Fruit fly (Drosophila melanogaster) whole organism, embryonic: ENCODE measurements around the gene Trim9.

Source experiments
- Blimp-1 ChIP-seq: fragments of 200-800 bp; sonication (Bioruptor generic); optimal IDR thresholded peaks from 3 replicates; lab custom pipeline; 2018; ENCODE audit warnings: missing biosample characterization, missing genetic modification characterization, mild to moderate bottlenecking, moderate library complexity, missing genetic modification reagents
- CG11504 ChIP-seq: fragments of 200-800 bp; sonication (Bioruptor generic); optimal IDR thresholded peaks from 3 replicates; lab custom pipeline; 2019; ENCODE audit warnings: missing biosample characterization, mild to moderate bottlenecking, missing genetic modification characterization, moderate library complexity
- CG12155 ChIP-seq: fragments of 200-800 bp; sonication (Bioruptor generic); optimal IDR thresholded peaks from 3 replicates; lab custom pipeline; 2016; ENCODE audit warnings: missing biosample characterization, missing genetic modification characterization
- CG12219 ChIP-seq: fragments of 200-800 bp; sonication (Bioruptor generic); optimal IDR thresholded peaks from 3 replicates; lab custom pipeline; 2018; ENCODE audit warnings: missing biosample characterization, mild to moderate bottlenecking, missing genetic modification characterization
- CG13424 ChIP-seq: fragments of 200-800 bp; sonication (Bioruptor generic); optimal IDR thresholded peaks from 2 replicates; lab custom pipeline; 2019; ENCODE audit warnings: missing biosample characterization, mild to moderate bottlenecking, missing genetic modification characterization, moderate library complexity
- CG15269 ChIP-seq: fragments of 200-800 bp; sonication (Bioruptor generic); optimal IDR thresholded peaks from 2 replicates; lab custom pipeline; 2018; ENCODE audit warnings: missing biosample characterization, mild to moderate bottlenecking, missing genetic modification characterization, moderate library complexity
- CG17568 ChIP-seq: fragments of 200-800 bp; sonication (Bioruptor generic); optimal IDR thresholded peaks from 2 replicates; lab custom pipeline; 2018; ENCODE audit warnings: missing biosample characterization, mild to moderate bottlenecking, missing genetic modification characterization, moderate library complexity
- CG2199 ChIP-seq: fragments of 200-800 bp; sonication (Bioruptor generic); IDR thresholded peaks from 3 replicates; pipeline ENCODE4 v1.3.6; 2022; ENCODE audit warnings: missing biosample characterization, missing genetic modification characterization
- CG4820 ChIP-seq: fragments of 200-800 bp; sonication (Bioruptor generic); optimal IDR thresholded peaks from 3 replicates; lab custom pipeline; 2016; ENCODE audit warnings: missing biosample characterization, missing genetic modification characterization
- CG6654 ChIP-seq: fragments of 200-800 bp; sonication (Bioruptor generic); optimal IDR thresholded peaks from 2 replicates; lab custom pipeline; 2017; ENCODE audit warnings: missing biosample characterization, mild to moderate bottlenecking, missing genetic modification characterization
- CG6683 ChIP-seq: fragments of 200-800 bp; sonication (Bioruptor generic); optimal IDR thresholded peaks from 2 replicates; lab custom pipeline; 2017; ENCODE audit warnings: missing biosample characterization, mild to moderate bottlenecking, missing genetic modification characterization, missing genetic modification reagents
- CG7987 ChIP-seq: fragments of 200-800 bp; sonication (Bioruptor generic); optimal IDR thresholded peaks from 2 replicates; lab custom pipeline; 2018; ENCODE audit warnings: missing biosample characterization, mild to moderate bottlenecking, missing genetic modification characterization, moderate library complexity
- CG8089 ChIP-seq: fragments of 200-800 bp; sonication (Bioruptor generic); optimal IDR thresholded peaks from 3 replicates; lab custom pipeline; 2016; ENCODE audit warnings: missing biosample characterization, missing genetic modification characterization
- CG9932 ChIP-seq: fragments of 200-800 bp; sonication (Bioruptor generic); IDR thresholded peaks from 2 replicates; pipeline ENCODE4 v1.3.6; 2022; ENCODE audit warnings: missing biosample characterization, missing genetic modification characterization
- D19A ChIP-seq: fragments of 200-800 bp; optimal IDR thresholded peaks from 3 replicates; lab custom pipeline; 2019; ENCODE audit warnings: missing biosample characterization, mild to moderate bottlenecking, missing genetic modification characterization, moderate library complexity
- Dfd ChIP-seq, 2 experiments: fragments of >200 bp; optimal IDR thresholded peaks; 2 replicates each; lab custom pipeline; 2017; ENCODE audit warnings: missing biosample characterization in 2 of 2, missing genetic modification characterization in 2 of 2
- Drgx ChIP-seq: fragments of 200-800 bp; sonication (Bioruptor generic); IDR thresholded peaks from 2 replicates; pipeline ENCODE4 v1.3.6; 2022; ENCODE audit warnings: missing biosample characterization, missing genetic modification characterization
- Eip74EF ChIP-seq, 2 experiments: fragments of 200-800 bp in 1 of 2; fragments of >200 bp in 1 of 2; sonication (Bioruptor generic) in 1 of 2; optimal IDR thresholded peaks; 2 replicates each; lab custom pipeline; 2017 to 2019; ENCODE audit warnings: missing biosample characterization in 2 of 2, missing genetic modification characterization in 2 of 2, mild to moderate bottlenecking in 1 of 2, moderate library complexity in 1 of 2
- Fer1 ChIP-seq: fragments of 200-800 bp; sonication (Bioruptor generic); optimal IDR thresholded peaks from 2 replicates; lab custom pipeline; 2017; ENCODE audit warnings: missing biosample characterization, mild to moderate bottlenecking, missing genetic modification characterization
- Gug ChIP-seq: fragments of 200-800 bp; sonication (Bioruptor generic); IDR thresholded peaks from 4 replicates; pipeline ENCODE4 v1.3.6; 2022; ENCODE audit warnings: missing biosample characterization, missing genetic modification characterization
- HLH4C ChIP-seq: fragments of 200-800 bp; sonication (Bioruptor generic); IDR thresholded peaks from 3 replicates; pipeline ENCODE4 v1.3.6; 2022; ENCODE audit warnings: missing biosample characterization, missing genetic modification characterization; ENCODE audit not compliant: partially characterized antibody
- Hr39 ChIP-seq: fragments of >200 bp; optimal IDR thresholded peaks from 2 replicates; lab custom pipeline; 2017
- Hr51 ChIP-seq, 2 experiments: fragments of 200-800 bp; sonication (Bioruptor generic); optimal IDR thresholded peaks; 2 replicates in 1 of 2; 3 replicates in 1 of 2; lab custom pipeline; 2016 to 2018; ENCODE audit warnings: missing biosample characterization in 2 of 2, missing genetic modification characterization in 2 of 2, mild to moderate bottlenecking in 1 of 2, moderate library complexity in 1 of 2
- Hr78 ChIP-seq, 2 experiments: fragments of 200-800 bp in 1 of 2; fragments of >200 bp in 1 of 2; sonication (Bioruptor generic) in 1 of 2; optimal IDR thresholded peaks; 2 replicates each; lab custom pipeline; 2017 to 2019; ENCODE audit warnings: missing biosample characterization in 2 of 2, missing genetic modification characterization in 2 of 2, mild to moderate bottlenecking in 1 of 2, moderate library complexity in 1 of 2
- Jarid2 ChIP-seq: fragments of 200-800 bp; sonication (Bioruptor generic); optimal IDR thresholded peaks from 3 replicates; lab custom pipeline; 2017; ENCODE audit warnings: mild to moderate bottlenecking, missing biosample characterization, missing genetic modification reagents, missing genetic modification characterization
- Med ChIP-seq: fragments of 200-800 bp; sonication (Bioruptor generic); peaks from one replicate; lab custom pipeline; 2016; ENCODE audit warnings: missing biosample characterization, missing genetic modification characterization, mild to moderate bottlenecking, inconsistent platforms, moderate library complexity
- Oaz ChIP-seq: fragments of 200-800 bp; sonication (Bioruptor generic); IDR thresholded peaks from 2 replicates; pipeline ENCODE4 v1.3.6; 2022; ENCODE audit warnings: missing biosample characterization, missing genetic modification characterization
- Ptx1 ChIP-seq: fragments of 200-800 bp; sonication (Bioruptor generic); IDR thresholded peaks from 2 replicates; pipeline ENCODE4 v1.3.6; 2022; ENCODE audit warnings: missing biosample characterization, missing genetic modification characterization
- Scr ChIP-seq: fragments of 200-800 bp; sonication (Bioruptor generic); IDR thresholded peaks from 2 replicates; pipeline ENCODE4 v1.3.6; 2022; ENCODE audit warnings: missing biosample characterization, missing genetic modification characterization; ENCODE audit not compliant: partially characterized antibody
- bab2 ChIP-seq: fragments of 200-800 bp; sonication (Bioruptor generic); optimal IDR thresholded peaks from 2 replicates; lab custom pipeline; 2016; ENCODE audit warnings: missing biosample characterization, missing genetic modification characterization
- cas ChIP-seq: fragments of 200-800 bp; sonication (Bioruptor generic); IDR thresholded peaks from 2 replicates; pipeline ENCODE4 v1.3.6; 2022; ENCODE audit warnings: missing biosample characterization, missing genetic modification characterization
- chinmo ChIP-seq: fragments of 200-800 bp; sonication (Bioruptor generic); IDR thresholded peaks from 4 replicates; pipeline ENCODE4 v1.3.6; 2022; ENCODE audit warnings: missing biosample characterization, missing genetic modification characterization; ENCODE audit not compliant: partially characterized antibody
- chn ChIP-seq: fragments of 200-800 bp; sonication (Bioruptor generic); optimal IDR thresholded peaks from 2 replicates; lab custom pipeline; 2016; ENCODE audit warnings: missing biosample characterization, missing genetic modification characterization
- ewg ChIP-seq: fragments of 200-800 bp; sonication (Bioruptor generic); optimal IDR thresholded peaks from 3 replicates; lab custom pipeline; 2017; ENCODE audit warnings: mild to moderate bottlenecking, missing biosample characterization, missing genetic modification reagents, missing genetic modification characterization
- ftz-f1 ChIP-seq: fragments of 200-800 bp; sonication (Bioruptor generic); optimal IDR thresholded peaks from 2 replicates; lab custom pipeline; 2016; ENCODE audit warnings: missing biosample characterization, missing genetic modification characterization
- grau ChIP-seq: fragments of 200-800 bp; optimal IDR thresholded peaks from 3 replicates; lab custom pipeline; 2019; ENCODE audit warnings: missing biosample characterization, mild to moderate bottlenecking, missing genetic modification characterization, moderate library complexity
- mirr ChIP-seq: fragments of 200-800 bp; sonication (Bioruptor generic); optimal IDR thresholded peaks from 3 replicates; lab custom pipeline; 2018; ENCODE audit warnings: missing biosample characterization, mild to moderate bottlenecking, missing genetic modification characterization
- nerfin-2 ChIP-seq: fragments of 200-800 bp; sonication (Bioruptor generic); IDR thresholded peaks from 2 replicates; pipeline ENCODE4 v1.3.6; 2022; ENCODE audit warnings: missing biosample characterization, missing genetic modification characterization; ENCODE audit not compliant: partially characterized antibody
- pfk ChIP-seq: fragments of 200-800 bp; sonication (Bioruptor generic); optimal IDR thresholded peaks from 2 replicates; lab custom pipeline; 2018; ENCODE audit warnings: missing biosample characterization, mild to moderate bottlenecking, missing genetic modification characterization, moderate library complexity
- ranshi ChIP-seq: fragments of 200-800 bp; sonication (Bioruptor generic); IDR thresholded peaks from 2 replicates; pipeline ENCODE4 v1.3.6; 2022; ENCODE audit warnings: missing biosample characterization, missing genetic modification characterization
- row ChIP-seq: fragments of 200-800 bp; sonication (Bioruptor generic); IDR thresholded peaks from 3 replicates; pipeline ENCODE4 v1.3.6; 2022; ENCODE audit warnings: missing biosample characterization, missing genetic modification characterization
- sd ChIP-seq: fragments of 200-800 bp; sonication (Bioruptor generic); optimal IDR thresholded peaks from 3 replicates; lab custom pipeline; 2018; ENCODE audit warnings: missing biosample characterization, mild to moderate bottlenecking, missing genetic modification characterization, moderate library complexity
- sens ChIP-seq: fragments of 200-800 bp; sonication (Bioruptor generic); peaks from one replicate; lab custom pipeline; 2016; ENCODE audit warnings: missing biosample characterization, missing genetic modification characterization
- sens-2 ChIP-seq: fragments of 200-800 bp; sonication (Bioruptor generic); IDR thresholded peaks from 2 replicates; pipeline ENCODE4 v1.3.6; 2022; ENCODE audit warnings: missing biosample characterization, missing genetic modification characterization
- sug ChIP-seq: fragments of 200-800 bp; optimal IDR thresholded peaks from 2 replicates; lab custom pipeline; 2019; ENCODE audit warnings: missing biosample characterization, mild to moderate bottlenecking, missing genetic modification characterization, moderate library complexity
- vvl ChIP-seq: fragments of 200-800 bp; sonication (Bioruptor generic); IDR thresholded peaks from 2 replicates; pipeline ENCODE4 v1.3.6; 2022; ENCODE audit warnings: missing biosample characterization, missing genetic modification characterization

The Trim9 gene

dm6 chr2L:10514586-10515137 is 30.0 kb upstream of the Trim9 start:
- TF ChIP-seq sens (GFP tag; lab: Kevin White, UChicago) (no peak), ftz-f1 (peak; percentile 47), HLH4C (0 out of 3 replicates have a peak, but pooled peaks have one; percentile 14), CG9932 (GFP tag; lab: Robert Waterston, UW) (peak; percentile 33; the same call in 1 of the 2 replicates), Drgx (GFP tag; lab: Robert Waterston, UW) (peak; percentile 21; the same call in 1 of the 2 replicates), Ptx1 (GFP tag; lab: Robert Waterston, UW) (0 out of 2 replicates have a peak, but pooled peaks have one; percentile 8), row (GFP tag; lab: Robert Waterston, UW) (0 out of 3 replicates have a peak, but pooled peaks have one; percentile 20), CG6683 (GFP tag; lab: Kevin White, UChicago) (no peak), sug (tag; lab: Kevin White, UChicago) (peak; percentile 75), chn (no peak), Hr78 (GFP tag; optimal IDR thresholded peaks at IDR 0.05; lab: Kevin White, UChicago) (peak in 1 of 2 experiments; percentile 2), grau (tag; lab: Kevin White, UChicago) (peak; percentile 27), CG2199 (GFP tag; lab: Robert Waterston, UW) (0 out of 3 replicates have a peak, but pooled peaks have one; percentile 8), mirr (GFP tag; lab: Kevin White, UChicago) (peak; percentile 32), chinmo (peak; percentile 65; the same call in 1 of the 4 replicates), CG12155 (GFP tag; lab: Kevin White, UChicago) (no peak)

DNA sequence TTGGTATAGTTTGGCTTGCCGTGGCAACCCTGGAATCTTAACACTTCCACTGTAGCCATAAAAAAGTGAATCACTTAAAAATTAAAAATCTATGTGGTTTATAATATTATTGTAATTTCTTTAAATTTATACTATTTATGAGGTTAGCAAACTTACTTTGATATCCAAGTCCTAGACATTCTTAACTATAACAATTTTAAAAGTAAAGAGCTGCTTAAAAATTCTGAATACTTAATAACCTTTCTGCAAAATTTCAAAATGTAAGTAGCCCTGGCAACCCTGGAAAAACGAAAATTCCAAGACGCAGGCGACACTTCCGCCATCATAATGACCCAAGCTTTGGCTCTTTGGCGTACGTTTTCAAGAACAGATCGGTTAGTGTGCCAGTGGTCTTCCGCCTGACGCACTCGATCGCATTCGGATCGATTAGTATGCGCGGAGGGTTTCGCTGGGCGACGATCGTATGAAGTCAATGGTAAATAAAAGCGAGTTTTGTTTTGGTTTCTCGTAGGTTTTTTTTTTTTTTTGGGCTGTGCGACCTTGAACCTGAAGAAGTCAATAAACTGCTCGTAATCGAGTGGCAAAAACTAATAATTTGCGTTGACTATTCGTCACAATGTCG is 29.0 kb upstream of the Trim9 start:
- TF ChIP-seq CG9932 (GFP tag; lab: Robert Waterston, UW) (0 out of 2 replicates have a peak, but pooled peaks have one; percentile 39), cas (GFP tag; lab: Robert Waterston, UW) (no peak), Jarid2 (GFP tag; lab: Kevin White, UChicago) (no peak), sd (tag; lab: Kevin White, UChicago) (peak; percentile 13), CG11504 (tag; lab: Kevin White, UChicago) (peak; percentile 59), Scr (GFP tag; lab: Robert Waterston, UW) (no peak), ewg (GFP tag; lab: Kevin White, UChicago) (no peak), Med (peak; percentile 12), Hr39 (no peak), ranshi (GFP tag; lab: Robert Waterston, UW) (0 out of 2 replicates have a peak, but pooled peaks have one; percentile 13), Blimp-1 (GFP tag; lab: Kevin White, UChicago) (peak; percentile 79), bab2 (GFP tag; lab: Kevin White, UChicago) (no peak), CG8089 (GFP tag; lab: Kevin White, UChicago) (no peak), Oaz (GFP tag; lab: Robert Waterston, UW) (0 out of 2 replicates have a peak, but pooled peaks have one; percentile 26), sens (GFP tag; lab: Kevin White, UChicago) (peak; percentile 16), CG4820 (GFP tag; lab: Kevin White, UChicago) (no peak), CG6654 (no peak), vvl (GFP tag; lab: Robert Waterston, UW) (peak; percentile 28), Fer1 (no peak), CG12219 (GFP tag; lab: Kevin White, UChicago) (no peak), pfk (GFP tag; lab: Kevin White, UChicago) (no peak), CG15269 (tag; lab: Kevin White, UChicago) (peak; percentile 14), sens-2 (GFP tag; lab: Robert Waterston, UW) (no peak), chinmo (0 out of 4 replicates have a peak, but pooled peaks have one; percentile 58), D19A (tag; lab: Kevin White, UChicago) (peak; percentile 8), chn (no peak), Gug (no peak), Hr51 (GFP tag; optimal IDR thresholded peaks at IDR 0.05; lab: Kevin White, UChicago) (peak in 1 of 2 experiments; percentile 51), Dfd (GFP tag; optimal IDR thresholded peaks at IDR 0.05; lab: Kevin White, UChicago) (no peak), CG13424 (no peak), nerfin-2 (GFP tag; lab: Robert Waterston, UW) (no peak), CG17568 (GFP tag; lab: Kevin White, UChicago) (no peak), CG7987 (GFP tag; lab: Kevin White, UChicago) (no peak), Eip74EF (GFP tag; optimal IDR thresholded peaks at IDR 0.05; lab: Kevin White, UChicago) (peak in 1 of 2 experiments; percentile 84)
